Fruit fly (Drosophila melanogaster): ENCODE data around the gene CG34355.

The CG34355 gene

dm6 chr3R:23781466-23781935 lies 22.2 kb upstream of the CG34355 start, which contains the start of the genes Nup98-96 and mbc (continued):
- TF ChIP-seq CrebB (tag; optimal IDR thresholded peaks at IDR 0.05): peak; percentile 37
- peak; percentile 100 for TF ChIP-seq Sin3A (optimal IDR thresholded peaks at IDR 0.05)
- TF ChIP-seq Chrac-16 (GFP tag; optimal IDR thresholded peaks at IDR 0.05): peak; percentile 91
- peak in 1 of 3 experiments; percentile 70 for TF ChIP-seq Stat92E (GFP tag; optimal IDR thresholded peaks at IDR 0.05)
- peak; percentile 59 for TF ChIP-seq CG4282 (GFP tag; optimal IDR thresholded peaks at IDR 0.05)
- peak; percentile 38 for TF ChIP-seq CG2875 (GFP tag; optimal IDR thresholded peaks at IDR 0.05)
- TF ChIP-seq CG10274 (GFP tag; optimal IDR thresholded peaks at IDR 0.05): peak; percentile 2
- TF ChIP-seq CG8290 (GFP tag; optimal IDR thresholded peaks at IDR 0.05): peak; percentile 90
- peak; percentile 71 to 73 for TF ChIP-seq CG8290 (tag; optimal IDR thresholded peaks at IDR 0.05)
- no peak for TF ChIP-seq unc-4 (GFP tag; IDR thresholded peaks at IDR 0.05; ENCODE audit: partially characterized antibody)
- peak; percentile 72 for TF ChIP-seq Blimp-1 (GFP tag; optimal IDR thresholded peaks at IDR 0.05)
- TF ChIP-seq bcd (GFP tag; optimal IDR thresholded peaks at IDR 0.05): peak; percentile 84
- TF ChIP-seq CG14860 (GFP tag; IDR thresholded peaks at IDR 0.05; ENCODE audit: partially characterized antibody): no peak
- peak; percentile 89 for TF ChIP-seq CG10543 (GFP tag; optimal IDR thresholded peaks at IDR 0.05)
- peak; percentile 54 for TF ChIP-seq HHEX (GFP tag; optimal IDR thresholded peaks at IDR 0.05)
- TF ChIP-seq Poxn (GFP tag; IDR thresholded peaks at IDR 0.05): peak; percentile 44; the same call in 1 of the 2 replicates
- peak; percentile 56 for TF ChIP-seq Adf1 (GFP tag; IDR thresholded peaks at IDR 0.05)
- TF ChIP-seq ham (GFP tag; IDR thresholded peaks at IDR 0.05): peak; percentile 46; the same call in 1 of the 2 replicates
- peak; percentile 66 for TF ChIP-seq exex (tag; optimal IDR thresholded peaks at IDR 0.05)
- peak; percentile 67 for TF ChIP-seq CG9437 (GFP tag; optimal IDR thresholded peaks at IDR 0.05)
- no peak for TF ChIP-seq CG17912 (GFP tag; optimal IDR thresholded peaks at IDR 0.05)
- TF ChIP-seq ro (GFP tag; IDR thresholded peaks at IDR 0.05): no peak
- TF ChIP-seq pzg (GFP tag; optimal IDR thresholded peaks at IDR 0.05): peak; percentile 94
- TF ChIP-seq nau (GFP tag; optimal IDR thresholded peaks at IDR 0.05): no peak
- TF ChIP-seq pho (GFP tag; optimal IDR thresholded peaks at IDR 0.05): peak; percentile 95
- TF ChIP-seq Nf-YA (GFP tag; IDR thresholded peaks at IDR 0.05): no peak
- TF ChIP-seq CG7928 (GFP tag; optimal IDR thresholded peaks at IDR 0.05): peak; percentile 63
- TF ChIP-seq Taf1 (GFP tag; IDR thresholded peaks at IDR 0.05): peak; percentile 73
- TF ChIP-seq CG15011 (GFP tag; optimal IDR thresholded peaks at IDR 0.05): peak; percentile 27
- TF ChIP-seq CG8924 (tag; optimal IDR thresholded peaks at IDR 0.05): peak; percentile 83
- peak; percentile 93 for TF ChIP-seq slbo (GFP tag; IDR thresholded peaks at IDR 0.05)
- peak; percentile 57 for TF ChIP-seq pfk (GFP tag; optimal IDR thresholded peaks at IDR 0.05)
- TF ChIP-seq CG18599 (GFP tag; optimal IDR thresholded peaks at IDR 0.05): peak; percentile 82
- no peak for TF ChIP-seq aop (GFP tag; IDR thresholded peaks at IDR 0.05)
- peak; percentile 63 for TF ChIP-seq CG2116 (GFP tag; optimal IDR thresholded peaks at IDR 0.05)
- TF ChIP-seq Lhr (GFP tag; optimal IDR thresholded peaks at IDR 0.05): peak; percentile 87
- TF ChIP-seq CG15269 (tag; optimal IDR thresholded peaks at IDR 0.05): peak; percentile 81
- peak; percentile 8 for TF ChIP-seq ash1 (GFP tag; optimal IDR thresholded peaks at IDR 0.05)
- peak; percentile 28 for TF ChIP-seq Hey (tag; optimal IDR thresholded peaks at IDR 0.05)
- peak; percentile 97 for TF ChIP-seq zf30C (GFP tag; optimal IDR thresholded peaks at IDR 0.05)
- peak; percentile 94 for TF ChIP-seq zfh2 (GFP tag; optimal IDR thresholded peaks at IDR 0.05)
- peak; percentile 76 for TF ChIP-seq sd (tag; optimal IDR thresholded peaks at IDR 0.05)
- TF ChIP-seq sisA (GFP tag; IDR thresholded peaks at IDR 0.05): peak; percentile 90
- TF ChIP-seq ken (GFP tag; IDR thresholded peaks at IDR 0.05): peak; percentile 83
- TF ChIP-seq Deaf1 (tag; optimal IDR thresholded peaks at IDR 0.05): peak; percentile 54
- TF ChIP-seq esg (GFP tag; conservative IDR thresholded peaks at IDR 0.05): peak; percentile 88
- 0 out of 2 replicates have a peak, but pooled peaks have one; percentile 9 for TF ChIP-seq CG10321 (GFP tag; IDR thresholded peaks at IDR 0.05)
- TF ChIP-seq CG10267 (tag; optimal IDR thresholded peaks at IDR 0.05): peak; percentile 84
- TF ChIP-seq CG7963 (GFP tag; IDR thresholded peaks at IDR 0.05; ENCODE audit: partially characterized antibody): no peak
- peak; percentile 83 for TF ChIP-seq Sox102F (GFP tag; optimal IDR thresholded peaks at IDR 0.05)

Measured in whole organism, embryonic.